Fruit fly (Drosophila melanogaster) Kc167 (cell line): ENCODE data around the gene CG6763.

ENCODE experiments used
- Myc ChIP-seq: fragments of >200 bp; optimal IDR thresholded peaks from 2 replicates; lab custom pipeline; 2017; ENCODE audit warnings: missing external identifiers
- Sin3A ChIP-seq: fragments of >200 bp; optimal IDR thresholded peaks from 2 replicates; lab custom pipeline; 2018; ENCODE audit warnings: missing external identifiers
- h ChIP-seq: fragments of >200 bp; optimal IDR thresholded peaks from 3 replicates; lab custom pipeline; 2018; ENCODE audit warnings: missing external identifiers
- insv ChIP-seq: fragments of >200 bp; optimal IDR thresholded peaks from 3 replicates; lab custom pipeline; 2018; ENCODE audit warnings: missing external identifiers
- psq ChIP-seq: fragments of >200 bp; optimal IDR thresholded peaks from 2 replicates; lab custom pipeline; 2017; ENCODE audit warnings: missing external identifiers
- ttk ChIP-seq: sonication (Bioruptor generic); optimal IDR thresholded peaks from 2 replicates; lab custom pipeline; 2017; ENCODE audit warnings: missing external identifiers

CG6763 gene

DNA sequence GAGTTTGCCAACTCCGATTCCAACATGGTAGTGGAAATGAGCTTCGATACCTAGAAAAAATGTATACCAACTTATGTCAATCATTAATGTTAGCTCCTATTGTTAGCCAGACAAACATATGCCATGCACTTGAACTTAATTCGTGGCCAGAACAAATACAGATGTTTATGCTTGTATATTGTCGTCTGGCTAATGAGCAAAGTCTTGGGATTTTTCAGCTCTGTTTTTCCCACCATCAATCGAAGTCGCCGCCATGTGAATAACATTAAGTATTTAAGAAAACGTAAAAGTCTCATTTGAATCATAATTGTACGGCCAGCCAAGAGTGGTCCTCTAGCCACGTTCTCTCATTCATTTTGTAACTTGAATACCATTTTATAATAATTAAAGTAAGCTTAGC lies at the start of gene CG6763:
CG6763 (plus strand) TSS at position 301 of the 400 bp plus-strand sequence.
- TF ChIP-seq insv (lab: Kevin White, UChicago): no peak
- TF ChIP-seq Myc: no peak
- no peak for TF ChIP-seq Sin3A
- TF ChIP-seq psq: no peak
- no peak for TF ChIP-seq h
- TF ChIP-seq ttk (lab: Kevin White, UChicago): no peak

dm6 chr3R:23239051-23239450 lies 44.8 kb upstream of the CG6763 start:
- TF ChIP-seq insv (lab: Kevin White, UChicago) (no peak), Sin3A (no peak), psq (no peak), Myc (no peak), h (no peak), ttk (lab: Kevin White, UChicago) (no peak)

DNA sequence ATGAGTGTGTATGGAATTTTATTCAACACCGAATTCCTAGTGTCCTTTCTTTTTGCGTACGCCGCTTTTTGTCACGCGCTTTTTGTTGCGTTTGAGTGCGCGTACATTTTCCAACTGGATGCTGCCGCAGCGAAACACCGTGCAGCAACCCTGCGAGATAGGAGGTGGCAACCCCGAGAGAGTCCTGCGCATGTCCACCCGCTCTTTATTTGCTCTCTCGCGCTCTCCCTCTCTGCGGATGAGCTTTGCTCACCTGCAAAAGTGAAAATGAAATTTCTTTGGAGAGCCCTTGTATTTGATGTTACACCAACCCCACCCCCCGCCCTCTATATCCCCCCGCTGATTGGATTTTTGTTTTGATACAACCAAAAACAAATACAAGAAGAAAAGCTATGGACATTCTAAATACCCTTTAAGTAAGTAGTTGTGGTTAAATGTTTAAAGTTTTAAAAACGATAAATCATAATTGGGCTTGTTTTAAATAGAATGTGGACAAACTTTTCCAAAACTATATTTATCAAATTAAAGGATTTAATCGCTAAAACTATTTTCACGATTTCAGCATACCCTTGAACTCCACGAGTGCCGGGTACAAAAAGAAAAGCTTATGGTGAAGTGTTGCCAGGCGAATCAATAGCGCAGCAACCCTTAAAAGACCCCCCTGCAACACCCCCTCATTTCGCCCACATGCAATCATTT lies 43.7 kb upstream of the CG6763 start:
- TF ChIP-seq psq (no peak), h (no peak), ttk (lab: Kevin White, UChicago) (no peak), Myc (no peak), Sin3A (no peak), insv (lab: Kevin White, UChicago) (no peak)

- TF ChIP-seq Sin3A: no peak
- no peak for TF ChIP-seq insv (lab: Kevin White, UChicago)
- TF ChIP-seq Myc: no peak
- TF ChIP-seq ttk (lab: Kevin White, UChicago): no peak
- no peak for TF ChIP-seq psq
- no peak for TF ChIP-seq h
Observed at dm6 chr3R:23248853-23249573, 34.8 kb upstream of the CG6763 start, which contains the start of gene CG4467. Gene CG4467, minus strand, starts transcription at chr3R:23248903.

DNA sequence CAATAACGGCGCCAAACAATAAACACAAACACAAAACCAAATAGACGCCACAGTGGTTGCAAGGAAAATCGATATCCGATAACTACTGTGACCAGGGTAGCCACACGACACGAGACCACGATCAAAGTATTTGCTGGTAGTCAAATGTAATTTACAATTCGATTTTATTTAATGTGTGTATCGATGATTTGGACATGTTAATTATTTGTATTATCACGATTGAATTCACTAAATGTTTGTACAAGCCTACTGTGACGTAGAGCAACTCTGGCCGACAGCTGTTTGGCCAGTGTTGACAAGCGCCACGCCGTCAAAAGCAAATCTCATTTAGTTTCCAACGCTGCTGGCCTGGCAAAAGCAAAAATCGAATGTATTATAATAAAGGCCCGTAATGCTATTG lies 32.5 kb upstream of the CG6763 start, which contains the start of the genes Rad60 and EloA:
Rad60 (minus strand) TSS at position 222 of the 400 bp plus-strand sequence.
EloA (plus strand) TSS at position 308 of the 400 bp plus-strand sequence.
- no peak for TF ChIP-seq h

DNA sequence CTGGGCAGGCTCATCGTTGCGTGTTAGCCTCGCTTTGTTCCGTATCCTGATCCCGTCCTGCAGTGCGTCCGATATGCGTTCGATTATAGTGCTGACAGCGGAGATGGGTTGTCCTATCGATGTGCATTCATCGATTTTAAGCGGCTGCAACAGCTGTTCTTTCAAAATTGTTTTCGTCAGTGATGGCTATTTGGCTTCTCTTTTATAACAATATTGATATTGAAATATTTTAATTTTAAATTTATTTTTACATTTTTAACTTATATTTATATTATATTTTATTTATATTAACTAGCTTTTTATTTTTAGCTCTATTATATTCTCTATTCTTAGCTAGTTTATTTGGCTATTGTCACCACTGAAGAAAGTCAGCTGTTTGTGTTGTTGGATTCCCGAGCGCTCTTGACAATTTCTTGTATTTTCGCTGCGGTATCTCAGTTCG lies 25.8 kb upstream of the CG6763 start, which contains the start of the genes wda and Pex11c:
wda (minus strand) TSS at position 102 of the 442 bp plus-strand sequence.
Pex11c (plus strand) TSS at position 380 of the 442 bp plus-strand sequence.
- TF ChIP-seq psq: no peak
- TF ChIP-seq Sin3A: no peak
- no peak for TF ChIP-seq ttk (lab: Kevin White, UChicago)
- no peak for TF ChIP-seq Myc
- no peak for TF ChIP-seq h
- no peak for TF ChIP-seq insv (lab: Kevin White, UChicago)

DNA sequence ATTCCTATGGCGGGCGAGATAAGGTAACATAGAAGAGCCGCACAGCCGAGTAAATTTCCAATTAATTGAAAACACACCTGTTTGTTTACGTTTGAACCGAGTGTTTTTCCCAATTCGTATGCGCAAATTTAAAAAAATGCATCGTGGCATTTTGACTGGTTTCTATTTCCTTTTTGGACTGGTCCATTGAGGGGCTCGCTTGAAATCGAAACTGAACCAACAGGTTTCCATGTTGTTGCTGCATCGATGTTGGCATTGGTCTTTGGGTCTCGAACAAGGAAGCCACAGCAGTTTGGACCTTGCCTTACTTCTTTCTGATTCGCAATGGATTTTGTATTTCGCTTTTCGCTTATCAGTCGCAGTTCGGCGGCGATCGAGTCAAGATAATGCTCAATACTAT lies 25.3 kb upstream of the CG6763 start:
- TF ChIP-seq psq (no peak), ttk (lab: Kevin White, UChicago) (no peak), Myc (no peak), Sin3A (no peak), insv (lab: Kevin White, UChicago) (no peak), h (no peak)

DNA sequence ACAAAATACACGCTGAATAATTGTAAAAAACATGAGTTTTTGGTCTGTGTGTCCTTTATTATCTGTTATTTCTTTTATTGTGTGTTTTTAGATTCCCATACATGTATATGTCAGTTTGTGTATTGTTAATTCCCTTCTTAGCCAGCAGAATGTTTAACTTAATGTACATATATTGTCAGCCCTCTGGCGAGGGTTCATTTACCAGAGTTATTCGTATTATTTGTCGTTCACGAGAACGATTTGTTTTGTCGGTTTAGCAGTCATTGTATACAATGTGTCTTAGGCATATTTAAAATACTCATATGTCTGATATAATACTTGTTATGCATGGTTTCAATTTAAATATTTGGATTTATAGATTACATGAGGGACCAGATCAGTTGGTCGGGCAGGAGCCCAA lies 23.2 kb upstream of the CG6763 start:
- TF ChIP-seq Myc: no peak
- TF ChIP-seq insv (lab: Kevin White, UChicago): no peak
- TF ChIP-seq Sin3A: no peak
- no peak for TF ChIP-seq h
- TF ChIP-seq ttk (lab: Kevin White, UChicago): no peak
- no peak for TF ChIP-seq psq

- TF ChIP-seq h (no peak), insv (lab: Kevin White, UChicago) (no peak), Myc (no peak), ttk (lab: Kevin White, UChicago) (no peak), Sin3A (no peak), psq (no peak)
Observed at dm6 chr3R:23278704-23279379, 5.0 kb upstream of the CG6763 start.

DNA sequence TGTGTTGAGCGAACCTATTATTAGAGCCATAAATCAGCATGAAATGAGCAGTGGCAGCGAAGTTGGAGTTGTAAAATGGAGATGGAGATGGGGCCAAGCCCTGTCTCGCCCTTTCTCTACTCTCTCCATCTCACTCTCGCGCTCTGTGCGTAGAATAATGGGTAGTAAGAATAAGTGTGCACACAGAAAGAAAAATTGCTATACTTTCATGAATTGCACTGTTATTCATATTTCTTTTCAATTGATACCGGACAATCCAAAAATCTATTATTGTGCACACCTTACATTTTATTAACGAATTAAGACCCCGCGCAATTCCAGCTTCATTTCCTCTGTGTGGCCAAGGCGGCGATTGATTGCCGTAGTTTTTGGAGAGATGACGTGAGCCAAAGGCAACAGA lies 4.0 kb upstream of the CG6763 start:
- TF ChIP-seq psq (no peak), h (no peak), insv (lab: Kevin White, UChicago) (no peak), Myc (no peak), ttk (lab: Kevin White, UChicago) (no peak), Sin3A (no peak)

DNA sequence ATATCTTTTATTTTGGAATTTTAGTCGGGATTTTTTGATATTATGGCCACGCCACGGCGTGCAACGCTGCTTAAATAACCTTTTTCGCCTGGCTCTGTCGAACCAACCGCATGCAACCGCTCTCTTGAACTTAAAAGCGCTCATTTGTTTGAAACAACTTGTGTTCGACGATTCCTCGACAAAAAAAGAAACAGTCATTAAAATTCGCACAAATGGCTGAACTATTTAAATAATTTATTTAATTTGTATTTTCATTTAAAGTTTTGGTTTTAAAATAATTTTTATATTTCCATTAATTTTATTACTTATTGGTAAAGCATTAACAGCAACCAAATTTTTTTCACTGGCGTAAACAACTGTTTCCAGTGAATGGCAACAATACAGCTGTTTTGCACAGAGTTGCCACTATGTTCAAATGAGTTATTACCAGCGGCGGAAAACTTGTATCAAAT lies 3.0 kb upstream of the CG6763 start, which contains the start of the genes orb and Cdc16:
orb (minus strand) TSS at position 51 of the 452 bp plus-strand sequence.
Cdc16 (plus strand) TSS at position 396 of the 452 bp plus-strand sequence.
- TF ChIP-seq insv (lab: Kevin White, UChicago) (no peak), Sin3A (no peak), h (no peak), ttk (lab: Kevin White, UChicago) (no peak), psq (no peak), Myc (no peak)

dm6 chr3R:23284256-23284655 lies 454 bp downstream of the CG6763 start:
- TF ChIP-seq Myc: no peak
- TF ChIP-seq psq: no peak
- TF ChIP-seq Sin3A: no peak
- TF ChIP-seq ttk (lab: Kevin White, UChicago): no peak

DNA sequence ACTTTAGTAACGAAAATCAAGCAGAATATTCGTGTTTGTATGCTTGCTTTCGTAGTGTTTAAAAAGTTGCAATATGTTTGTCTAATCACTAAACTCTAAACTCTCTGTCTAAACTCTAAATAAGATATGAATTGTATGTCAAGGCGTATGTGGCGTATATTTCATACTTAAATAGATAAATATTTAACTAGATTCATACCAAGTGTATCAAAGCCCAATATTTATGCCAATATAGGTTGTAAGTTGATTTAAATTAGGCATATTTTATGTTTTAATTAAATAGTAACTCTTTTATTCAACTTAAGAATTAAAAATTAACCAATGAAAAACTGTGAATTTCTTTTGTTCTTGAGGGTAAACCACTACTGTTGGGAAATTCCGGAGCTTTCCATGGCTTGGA lies 4.1 kb downstream of the CG6763 start, which contains the start of gene wam:
wam (minus strand) TSS at position 101 of the 400 bp plus-strand sequence.
- TF ChIP-seq insv (lab: Kevin White, UChicago) (no peak), ttk (lab: Kevin White, UChicago) (no peak), Sin3A (no peak), h (no peak), psq (no peak), Myc (no peak)
